Worm (Caenorhabditis elegans) whole organism, L4 larva: ENCODE results near the gene xtr-2.

Experiments
- aly-2 ChIP-seq: sonication (generic microtip); optimal IDR thresholded peaks from 2 replicates; lab custom pipeline; 2018; ENCODE audit warnings: missing biosample characterization, missing genetic modification characterization
- dve-1 ChIP-seq: sonication (generic microtip); optimal IDR thresholded peaks from 2 replicates; lab custom pipeline; 2017; ENCODE audit warnings: antibody characterized with exemption, mild to moderate bottlenecking, missing genetic modification characterization, missing compliant biosample characterization; ENCODE audit not compliant: insufficient read depth
- mxl-2 ChIP-seq: fragments of 200-800 bp; sonication (Bioruptor generic); conservative IDR thresholded peaks from 2 replicates; pipeline ENCODE4 v1.3.6; 2022; ENCODE audit warnings: missing genetic modification reagents, missing genetic modification characterization, missing compliant biosample characterization
- nhr-11 ChIP-seq: fragments of 150-350 bp; optimal IDR thresholded peaks from 2 replicates; lab custom pipeline; 2014; ENCODE audit warnings: missing biosample characterization, missing genetic modification characterization
- nhr-48 ChIP-seq: sonication (generic microtip); optimal IDR thresholded peaks from 2 replicates; lab custom pipeline; 2016; ENCODE audit warnings: mild to moderate bottlenecking, missing genetic modification characterization, missing compliant biosample characterization
- nhr-77 ChIP-seq: fragments of 150-350 bp; optimal IDR thresholded peaks from 2 replicates; lab custom pipeline; 2014; ENCODE audit warnings: missing biosample characterization, missing genetic modification characterization

DNA sequence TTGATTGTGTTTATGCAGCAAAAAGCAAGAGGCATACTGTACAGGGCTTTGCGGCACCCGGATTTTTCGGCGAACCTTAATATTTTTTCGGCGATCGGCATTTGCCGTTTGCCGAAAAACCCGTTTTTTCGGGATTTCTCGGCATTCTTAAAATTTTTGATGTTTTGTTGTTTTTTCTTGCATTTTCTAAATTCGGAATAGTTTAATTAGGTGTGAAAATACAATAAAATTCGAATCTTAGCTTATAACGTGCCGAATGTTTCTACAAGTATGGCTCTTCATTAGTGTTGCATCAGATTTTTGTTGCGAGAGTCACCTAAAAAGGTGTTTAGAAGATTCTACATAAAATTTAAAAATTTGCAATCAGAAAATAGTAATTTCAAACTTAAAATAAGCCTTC, 39.8 kb upstream of the xtr-2 start, which contains the start of gene C04B4.6:
- TF ChIP-seq dve-1 (tag; lab: Kevin White, UChicago), result no peak
- TF ChIP-seq mxl-2 (GFP tag; lab: Robert Waterston, UW), result no peak
- TF ChIP-seq nhr-77, result no peak
- TF ChIP-seq nhr-48 (tag; lab: Kevin White, UChicago), result no peak
- no peak for TF ChIP-seq nhr-11 (tag; lab: Kevin White, UChicago)
- TF ChIP-seq aly-2 (tag; lab: Kevin White, UChicago), result no peak
